Fruit fly (Drosophila melanogaster) whole organism, embryonic: Measurements from ENCODE around the gene CG42487.
A peak's percentile ranks its signal among the peaks of the same experiment; 100 is the strongest.

Experiments
- CG11398 ChIP-seq: fragments of 200-800 bp; sonication (Bioruptor generic); optimal IDR thresholded peaks from 2 replicates; lab custom pipeline; 2016; ENCODE audit warnings: missing biosample characterization, missing genetic modification characterization
- CG1832 ChIP-seq: fragments of 200-800 bp; sonication (Bioruptor generic); optimal IDR thresholded peaks from 2 replicates; lab custom pipeline; 2017; ENCODE audit warnings: missing biosample characterization, mild to moderate bottlenecking, missing genetic modification characterization, inconsistent platforms
- CG7928 ChIP-seq: fragments of 200-800 bp; sonication (Bioruptor generic); optimal IDR thresholded peaks from 2 replicates; lab custom pipeline; 2017; ENCODE audit warnings: missing biosample characterization, mild to moderate bottlenecking, missing genetic modification characterization
- CG8944 ChIP-seq: fragments of 200-800 bp; sonication (Bioruptor generic); optimal IDR thresholded peaks from 3 replicates; lab custom pipeline; 2016; ENCODE audit warnings: missing biosample characterization, missing genetic modification characterization
- Deaf1 ChIP-seq: fragments of 200-800 bp; optimal IDR thresholded peaks from 3 replicates; lab custom pipeline; 2019; ENCODE audit warnings: missing biosample characterization, mild to moderate bottlenecking, missing genetic modification characterization, moderate library complexity
- Jarid2 ChIP-seq: fragments of 200-800 bp; sonication (Bioruptor generic); optimal IDR thresholded peaks from 3 replicates; lab custom pipeline; 2017; ENCODE audit warnings: mild to moderate bottlenecking, missing biosample characterization, missing genetic modification reagents, missing genetic modification characterization
- Ravus ChIP-seq: fragments of 200-800 bp; sonication (Bioruptor generic); IDR thresholded peaks from 2 replicates; pipeline ENCODE4 v1.3.6; 2022; ENCODE audit warnings: missing biosample characterization, missing genetic modification characterization
- Vsx1 ChIP-seq: fragments of 200-800 bp; sonication (Bioruptor generic); optimal IDR thresholded peaks from 2 replicates; lab custom pipeline; 2017; ENCODE audit warnings: missing biosample characterization, mild to moderate bottlenecking, missing genetic modification characterization, missing genetic modification reagents
- gcm2 ChIP-seq: fragments of 200-800 bp; sonication (Bioruptor generic); optimal IDR thresholded peaks from 2 replicates; lab custom pipeline; 2016; ENCODE audit warnings: missing biosample characterization, missing genetic modification characterization
- gt ChIP-seq: fragments of 200-800 bp; sonication (Bioruptor generic); IDR thresholded peaks from 2 replicates; pipeline ENCODE4 v1.3.6; 2022; ENCODE audit warnings: missing biosample characterization, missing genetic modification characterization
- vvl ChIP-seq: fragments of 200-800 bp; sonication (Bioruptor generic); IDR thresholded peaks from 2 replicates; pipeline ENCODE4 v1.3.6; 2022; ENCODE audit warnings: missing biosample characterization, missing genetic modification characterization

DNA sequence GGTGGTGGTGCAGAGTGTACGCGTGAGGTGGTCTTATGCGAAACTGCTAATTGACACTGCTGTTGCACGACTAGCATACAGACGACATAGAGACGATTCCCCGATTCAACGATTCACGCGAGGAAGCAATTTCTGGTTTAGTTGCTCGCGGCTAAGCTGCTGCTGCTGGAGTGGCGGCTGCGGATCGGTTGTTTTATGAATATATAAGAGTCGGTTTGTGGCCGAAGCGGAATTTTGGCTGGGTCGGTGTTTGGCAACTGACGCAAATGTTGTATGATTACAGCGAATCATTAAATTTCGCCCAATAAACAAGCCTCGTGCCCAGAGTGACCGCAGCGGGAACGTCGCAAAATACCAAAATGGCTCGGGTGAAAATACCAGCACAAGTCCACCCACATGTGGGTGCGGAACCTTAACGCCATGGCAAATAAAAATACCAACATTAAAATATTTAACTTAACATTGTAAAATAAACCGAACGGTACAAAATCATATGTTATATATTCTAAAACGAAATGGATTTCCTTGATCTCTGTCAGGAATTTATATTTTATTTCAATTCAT is 11.3 kb downstream of the CG42487 start, which contains the start of gene mfrn:
- TF ChIP-seq CG8944 (GFP tag; lab: Kevin White, UChicago) (no peak), vvl (GFP tag; lab: Robert Waterston, UW) (no peak), CG1832 (GFP tag; lab: Kevin White, UChicago) (no peak), CG7928 (GFP tag; lab: Kevin White, UChicago) (no peak), Vsx1 (GFP tag; lab: Kevin White, UChicago) (no peak), gt (no peak), Ravus (GFP tag; lab: Robert Waterston, UW) (no peak), gcm2 (GFP tag; lab: Kevin White, UChicago) (no peak), CG11398 (no peak), Jarid2 (GFP tag; lab: Kevin White, UChicago) (peak; percentile 22), Deaf1 (peak; percentile 49)
